Worm (Caenorhabditis elegans): ENCODE results near the gene zgpa-1.
A peak's percentile ranks its signal among the peaks of the same experiment; 100 is the strongest.

DNA sequence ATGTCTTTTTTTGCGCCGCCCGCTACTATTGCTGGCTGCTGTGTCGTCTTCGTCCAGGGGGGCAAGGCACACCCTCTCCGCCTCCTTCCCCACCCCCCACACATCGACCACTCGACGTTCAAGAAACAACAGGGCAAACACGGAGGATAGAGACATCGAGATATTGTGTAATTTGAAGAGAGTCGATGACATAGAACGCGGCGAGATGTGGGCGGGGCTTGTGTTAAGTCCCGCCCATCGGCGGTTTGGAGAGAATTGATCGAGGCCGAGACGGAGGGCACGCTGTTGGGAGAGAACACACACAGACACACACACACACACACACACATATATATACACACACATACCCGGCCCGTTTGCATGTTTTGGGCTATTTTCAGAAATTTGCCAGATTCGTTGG, 33.0 kb upstream of the zgpa-1 start:
- TF ChIP-seq nhr-11 (tag; optimal IDR thresholded peaks at IDR 0.05) (no peak), pha-4 (tag; optimal IDR thresholded peaks at IDR 0.05) (no peak), sox-4 (tag; optimal IDR thresholded peaks at IDR 0.05) (peak; percentile 12), dmd-4 (tag; optimal IDR thresholded peaks at IDR 0.05; ENCODE audit: borderline replicate concordance) (peak; percentile 78), tbx-2 (tag; optimal IDR thresholded peaks at IDR 0.05) (peak; percentile 81), nfya-1 (tag; optimal IDR thresholded peaks at IDR 0.05) (peak; percentile 84), ama-1 (optimal IDR thresholded peaks at IDR 0.05) (no peak), ztf-16 (tag; optimal IDR thresholded peaks at IDR 0.05) (no peak), ref-2 (tag; optimal IDR thresholded peaks at IDR 0.05) (peak; percentile 87), ets-4 (tag; optimal IDR thresholded peaks at IDR 0.05) (peak; percentile 2), pros-1 (tag; optimal IDR thresholded peaks at IDR 0.05) (peak; percentile 67), pax-1 (tag; optimal IDR thresholded peaks at IDR 0.05) (no peak), T23F11.4 (GFP tag; optimal IDR thresholded peaks at IDR 0.05) (peak; percentile 32), sdc-2 (tag; optimal IDR thresholded peaks at IDR 0.05) (peak; percentile 43)

Data from whole organism, late embryonic.